Fruit fly (Drosophila melanogaster): ENCODE data around the gene SP1029.

The SP1029 gene

dm6 chr3R:29230552-29231102 is 19.6 kb downstream of the SP1029 start (continued):
- TF ChIP-seq prd (optimal IDR thresholded peaks at IDR 0.05) (no peak), prd (GFP tag; IDR thresholded peaks at IDR 0.05) (0 out of 3 replicates have a peak, but pooled peaks have one; percentile 11), sens-2 (GFP tag; IDR thresholded peaks at IDR 0.05) (no peak), CG4424 (GFP tag; optimal IDR thresholded peaks at IDR 0.05) (no peak), Dref (GFP tag; IDR thresholded peaks at IDR 0.05) (0 out of 2 replicates have a peak, but pooled peaks have one; percentile 23), C15 (GFP tag; IDR thresholded peaks at IDR 0.05) (no peak), Ada2b (GFP tag; IDR thresholded peaks at IDR 0.05) (0 out of 2 replicates have a peak, but pooled peaks have one; percentile 15), CG10979 (tag; optimal IDR thresholded peaks at IDR 0.05) (no peak), CG3838 (GFP tag; optimal IDR thresholded peaks at IDR 0.05) (no peak), Usf (GFP tag; optimal IDR thresholded peaks at IDR 0.05) (no peak), zfh2 (GFP tag; optimal IDR thresholded peaks at IDR 0.05) (peak; percentile 17), CG1832 (GFP tag; optimal IDR thresholded peaks at IDR 0.05) (no peak), Rx (GFP tag; IDR thresholded peaks at IDR 0.05) (0 out of 2 replicates have a peak, but pooled peaks have one; percentile 5), Aef1 (GFP tag; IDR thresholded peaks at IDR 0.05) (peak; percentile 49; the same call in 1 of the 3 replicates), NC2β (GFP tag; optimal IDR thresholded peaks at IDR 0.05) (no peak), Lim3 (GFP tag; IDR thresholded peaks at IDR 0.05) (no peak), gsb (GFP tag; IDR thresholded peaks at IDR 0.05) (no peak), CG17912 (GFP tag; optimal IDR thresholded peaks at IDR 0.05) (no peak), corto (GFP tag; optimal IDR thresholded peaks at IDR 0.05) (no peak), CG6813 (GFP tag; optimal IDR thresholded peaks at IDR 0.05) (no peak), YL-1 (GFP tag; optimal IDR thresholded peaks at IDR 0.05) (no peak)

dm6 chr3R:29229958-29230357 is 20.3 kb downstream of the SP1029 start:
- TF ChIP-seq Hr78 (GFP tag; optimal IDR thresholded peaks at IDR 0.05) (peak in 1 of 2 experiments; percentile 11), exex (tag; optimal IDR thresholded peaks at IDR 0.05) (peak; percentile 69), CG11093 (GFP tag; IDR thresholded peaks at IDR 0.05) (no peak), sug (tag; optimal IDR thresholded peaks at IDR 0.05) (peak; percentile 51), grn (GFP tag; optimal IDR thresholded peaks at IDR 0.05) (peak; percentile 73), mirr (GFP tag; optimal IDR thresholded peaks at IDR 0.05) (peak; percentile 32), CG11695 (GFP tag; IDR thresholded peaks at IDR 0.05) (no peak), CG1647 (GFP tag; optimal IDR thresholded peaks at IDR 0.05) (no peak), otp (GFP tag; IDR thresholded peaks at IDR 0.05) (no peak), Fer1 (GFP tag; optimal IDR thresholded peaks at IDR 0.05) (no peak), CG15601 (tag; optimal IDR thresholded peaks at IDR 0.05) (no peak), Gsc (GFP tag; IDR thresholded peaks at IDR 0.05) (no peak), GATAe (GFP tag; conservative IDR thresholded peaks at IDR 0.05) (peak; percentile 40; the same call in 1 of the 2 replicates), zen2 (GFP tag; IDR thresholded peaks at IDR 0.05; ENCODE audit: partially characterized antibody) (no peak), ab (GFP tag; optimal IDR thresholded peaks at IDR 0.05) (no peak), insv (GFP tag; optimal IDR thresholded peaks at IDR 0.05) (no peak), CG7786 (GFP tag; optimal IDR thresholded peaks at IDR 0.05) (no peak), eve (GFP tag; optimal IDR thresholded peaks at IDR 0.05) (no peak), cas (GFP tag; IDR thresholded peaks at IDR 0.05) (no peak), Pdp1 (GFP tag; optimal IDR thresholded peaks at IDR 0.05) (no peak), CG2129 (GFP tag; IDR thresholded peaks at IDR 0.05; ENCODE audit: partially characterized antibody) (no peak), ssp (GFP tag; IDR thresholded peaks at IDR 0.05) (peak; percentile 10; the same call in 1 of the 2 replicates), CTCF (GFP tag; optimal IDR thresholded peaks at IDR 0.05) (no peak), cwo (GFP tag; optimal IDR thresholded peaks at IDR 0.05) (peak; percentile 9), CG4424 (GFP tag; optimal IDR thresholded peaks at IDR 0.05) (no peak), C15 (GFP tag; IDR thresholded peaks at IDR 0.05) (no peak)
